Worm (Caenorhabditis elegans) whole organism, L4 larva: ENCODE data around the gene grwd-1.

Experiments
- F10B5.3 ChIP-seq: sonication (generic microtip); optimal IDR thresholded peaks from 2 replicates; lab custom pipeline; 2016; ENCODE audit warnings: mild to moderate bottlenecking, missing genetic modification characterization, missing compliant biosample characterization
- F26F4.8 ChIP-seq: fragments of 200-800 bp; sonication (Bioruptor generic); conservative IDR thresholded peaks from 2 replicates; pipeline ENCODE4 v1.3.6; 2022; ENCODE audit warnings: missing genetic modification characterization, missing compliant biosample characterization
- F44E2.7 ChIP-seq: fragments of 200-800 bp; sonication (Bioruptor generic); IDR thresholded peaks from 2 replicates; pipeline ENCODE4 v2.1.2; 2022; ENCODE audit warnings: missing genetic modification characterization, missing compliant biosample characterization
- F49E8.2 ChIP-seq: sonication (generic microtip); optimal IDR thresholded peaks from 2 replicates; lab custom pipeline; 2016; ENCODE audit warnings: missing compliant biosample characterization, mild to moderate bottlenecking, missing genetic modification characterization, borderline replicate concordance
- R02D3.7 ChIP-seq: fragments of 150-350 bp; sonication (generic microtip); optimal IDR thresholded peaks from 3 replicates; lab custom pipeline; 2014; ENCODE audit warnings: missing biosample characterization, missing genetic modification characterization
- ZK337.2 ChIP-seq: fragments of 200-800 bp; sonication (Bioruptor generic); IDR thresholded peaks from 2 replicates; pipeline ENCODE4 v1.3.6; 2022; ENCODE audit warnings: missing genetic modification reagents, missing genetic modification characterization, missing compliant biosample characterization
- ZK546.5 ChIP-seq, 2 experiments: sonication (generic microtip); optimal IDR thresholded peaks; 2 replicates each; lab custom pipeline; 2017; ENCODE audit warnings: missing biosample characterization in 2 of 2, missing genetic modification characterization in 2 of 2
- aly-2 ChIP-seq: sonication (generic microtip); optimal IDR thresholded peaks from 2 replicates; lab custom pipeline; 2018; ENCODE audit warnings: missing biosample characterization, missing genetic modification characterization
- ceh-20 ChIP-seq: fragments of 200-800 bp; sonication (Bioruptor generic); IDR thresholded peaks from 2 replicates; pipeline ENCODE4 v1.3.6; 2022; ENCODE audit warnings: missing genetic modification reagents, missing genetic modification characterization, missing compliant biosample characterization
- ceh-28 ChIP-seq: fragments of 150-350 bp; optimal IDR thresholded peaks from 2 replicates; lab custom pipeline; 2014; ENCODE audit warnings: missing biosample characterization, missing genetic modification reagents, missing genetic modification characterization
- ceh-44 ChIP-seq: fragments of 200-800 bp; sonication (Bioruptor generic); IDR thresholded peaks from 2 replicates; pipeline ENCODE4 v1.3.6; 2022; ENCODE audit warnings: missing genetic modification reagents, missing genetic modification characterization, missing compliant biosample characterization
- ctbp-1 ChIP-seq: fragments of 200-800 bp; sonication (Bioruptor generic); IDR thresholded peaks from 2 replicates; pipeline ENCODE4 v1.3.6; 2022; ENCODE audit warnings: missing genetic modification reagents, missing genetic modification characterization, missing compliant biosample characterization
- daf-12 ChIP-seq: fragments of 150-350 bp; optimal IDR thresholded peaks from 2 replicates; lab custom pipeline; 2014; ENCODE audit warnings: missing biosample characterization, missing genetic modification reagents, missing genetic modification characterization
- daf-16 ChIP-seq, 3 experiments: sonication (generic microtip); optimal IDR thresholded peaks; 2 replicates each; lab custom pipeline; 2016 to 2017; ENCODE audit warnings: missing genetic modification characterization in 3 of 3, missing genetic modification reagents in 3 of 3, mild to moderate bottlenecking in 2 of 3, missing compliant biosample characterization in 2 of 3, missing biosample characterization in 1 of 3, moderate library complexity in 1 of 3
- dmd-8 ChIP-seq: fragments of 200-800 bp; sonication (Bioruptor generic); IDR thresholded peaks from 2 replicates; pipeline ENCODE4 v1.3.6; 2022; ENCODE audit warnings: missing genetic modification characterization, missing compliant biosample characterization
- dmd-9 ChIP-seq: fragments of 200-800 bp; sonication (Bioruptor generic); IDR thresholded peaks from 2 replicates; pipeline ENCODE4 v1.3.6; 2022; ENCODE audit warnings: missing genetic modification reagents, missing genetic modification characterization, missing compliant biosample characterization
- dpl-1 ChIP-seq: fragments of 150-350 bp; optimal IDR thresholded peaks from 2 replicates; lab custom pipeline; 2014; ENCODE audit warnings: missing biosample characterization, missing genetic modification reagents, missing genetic modification characterization
- dve-1 ChIP-seq: sonication (generic microtip); optimal IDR thresholded peaks from 2 replicates; lab custom pipeline; 2017; ENCODE audit warnings: antibody characterized with exemption, mild to moderate bottlenecking, missing genetic modification characterization, missing compliant biosample characterization; ENCODE audit not compliant: insufficient read depth
- fos-1 ChIP-seq: fragments of 150-350 bp; optimal IDR thresholded peaks from 2 replicates; lab custom pipeline; 2014; ENCODE audit warnings: missing biosample characterization, missing genetic modification characterization
- gei-8 ChIP-seq: fragments of 200-800 bp; sonication (Bioruptor generic); optimal IDR thresholded peaks from 2 replicates; lab custom pipeline; 2018; ENCODE audit warnings: mild to moderate bottlenecking, missing genetic modification characterization, missing compliant biosample characterization
- hlh-30 ChIP-seq: sonication (generic microtip); optimal IDR thresholded peaks from 2 replicates; lab custom pipeline; 2017; ENCODE audit warnings: antibody characterized with exemption, mild to moderate bottlenecking, missing genetic modification characterization, missing compliant biosample characterization; ENCODE audit not compliant: insufficient read depth
- jun-1 ChIP-seq: fragments of 150-350 bp; optimal IDR thresholded peaks from 2 replicates; lab custom pipeline; 2014; ENCODE audit warnings: missing biosample characterization, missing genetic modification reagents, missing genetic modification characterization
- lim-7 ChIP-seq: fragments of 200-800 bp; sonication (Bioruptor generic); IDR thresholded peaks from 2 replicates; pipeline ENCODE4 v1.3.6; 2022; ENCODE audit warnings: missing genetic modification characterization, missing compliant biosample characterization
- lin-38 ChIP-seq: fragments of 200-800 bp; sonication (Bioruptor generic); IDR thresholded peaks from 2 replicates; pipeline ENCODE4 v1.3.6; 2022; ENCODE audit warnings: missing genetic modification reagents, missing genetic modification characterization, missing compliant biosample characterization
- lir-3 ChIP-seq: sonication (generic microtip); optimal IDR thresholded peaks from 2 replicates; lab custom pipeline; 2016; ENCODE audit warnings: mild to moderate bottlenecking, missing genetic modification characterization, missing compliant biosample characterization
- lsy-2 ChIP-seq, 2 experiments: fragments of 150-350 bp in 1 of 2; sonication (generic microtip) in 1 of 2; optimal IDR thresholded peaks; 2 replicates each; lab custom pipeline; 2014 to 2017; ENCODE audit warnings: missing biosample characterization in 2 of 2, missing genetic modification characterization in 2 of 2
- mdt-29 ChIP-seq: fragments of 200-800 bp; sonication (Bioruptor generic); IDR thresholded peaks from 2 replicates; pipeline ENCODE4 v1.3.6; 2022; ENCODE audit warnings: missing genetic modification reagents, missing genetic modification characterization, missing compliant biosample characterization
- mep-1 ChIP-seq: fragments of 150-350 bp; sonication (generic microtip); optimal IDR thresholded peaks from 3 replicates; lab custom pipeline; 2014; ENCODE audit warnings: missing biosample characterization, missing genetic modification characterization
- mes-2 ChIP-seq: sonication (generic microtip); optimal IDR thresholded peaks from 2 replicates; lab custom pipeline; 2016; ENCODE audit warnings: missing genotype, mild to moderate bottlenecking, missing genetic modification characterization, missing compliant biosample characterization; ENCODE audit not compliant: poor library complexity, severe bottlenecking
- mxl-3 ChIP-seq: fragments of 200-800 bp; sonication (Bioruptor generic); optimal IDR thresholded peaks from 2 replicates; lab custom pipeline; 2018; ENCODE audit warnings: mild to moderate bottlenecking, missing genetic modification characterization, missing compliant biosample characterization
- nhr-11 ChIP-seq: fragments of 150-350 bp; optimal IDR thresholded peaks from 2 replicates; lab custom pipeline; 2014; ENCODE audit warnings: missing biosample characterization, missing genetic modification characterization
- nhr-42 ChIP-seq: fragments of 200-800 bp; sonication (Bioruptor generic); IDR thresholded peaks from 2 replicates; pipeline ENCODE4 v1.3.6; 2022; ENCODE audit warnings: missing genetic modification characterization, missing compliant biosample characterization
- nhr-76 ChIP-seq: fragments of 150-350 bp; optimal IDR thresholded peaks from 2 replicates; lab custom pipeline; 2014; ENCODE audit warnings: missing biosample characterization, missing genetic modification characterization
- pha-4 ChIP-seq, 2 experiments: fragments of 150-350 bp in 1 of 2; fragments of 200-800 bp in 1 of 2; sonication (Bioruptor generic) in 1 of 2; IDR thresholded peaks in 1 of 2; optimal IDR thresholded peaks in 1 of 2; 2 replicates each; pipeline versions ENCODE4 v1.3.6 to Lab custom; 2014 to 2022; ENCODE audit warnings: missing genetic modification characterization in 2 of 2, missing genetic modification reagents in 2 of 2, missing biosample characterization in 1 of 2, missing compliant biosample characterization in 1 of 2
- set-16 ChIP-seq: fragments of 200-800 bp; sonication (Bioruptor generic); IDR thresholded peaks from 2 replicates; pipeline ENCODE4 v1.3.6; 2022; ENCODE audit warnings: missing genetic modification reagents, missing genetic modification characterization, missing compliant biosample characterization
- skn-1 ChIP-seq: fragments of 150-350 bp; optimal IDR thresholded peaks from 2 replicates; lab custom pipeline; 2014; ENCODE audit warnings: missing biosample characterization, missing genetic modification characterization
- snpc-1.2 ChIP-seq: fragments of 200-800 bp; sonication (Bioruptor generic); IDR thresholded peaks from 2 replicates; pipeline ENCODE4 v1.3.6; 2022; ENCODE audit warnings: missing genetic modification reagents, missing genetic modification characterization, missing compliant biosample characterization
- spr-3 ChIP-seq: fragments of 200-800 bp; sonication (Bioruptor generic); optimal IDR thresholded peaks from 2 replicates; lab custom pipeline; 2018; ENCODE audit warnings: mild to moderate bottlenecking, missing genetic modification characterization, missing compliant biosample characterization
- unc-39 ChIP-seq: sonication (generic microtip); optimal IDR thresholded peaks from 2 replicates; lab custom pipeline; 2017; ENCODE audit warnings: missing biosample characterization, missing genetic modification characterization
- vab-7 ChIP-seq: fragments of 200-800 bp; sonication (Bioruptor generic); IDR thresholded peaks from 2 replicates; pipeline ENCODE4 v1.3.6; 2022; ENCODE audit warnings: missing genetic modification reagents, missing genetic modification characterization, missing compliant biosample characterization

grwd-1 gene

DNA sequence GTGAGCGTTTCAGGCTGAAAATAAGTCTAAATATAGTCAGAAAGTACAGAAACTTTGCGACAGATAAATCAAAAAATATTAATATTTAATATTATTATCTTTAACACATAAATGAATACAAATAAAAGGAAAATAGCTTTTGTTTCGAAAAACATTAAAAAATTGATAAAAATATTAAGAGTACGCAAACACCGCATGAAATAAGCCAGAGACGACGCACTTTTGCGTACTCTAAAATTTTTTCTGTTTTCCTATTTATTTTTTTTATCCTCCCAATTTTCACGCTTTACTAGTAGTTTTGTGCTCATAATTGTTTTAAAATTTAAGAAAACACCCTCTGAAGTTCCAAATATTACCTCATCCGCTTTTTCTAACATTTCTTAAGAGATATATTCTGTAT lies at the start of gene grwd-1, which contains the start of gene rbm-42:
grwd-1 (plus strand) TSS at position 328 of the 400 bp plus-strand sequence.
rbm-42 (minus strand) TSS at position 93 of the 400 bp plus-strand sequence.
- TF ChIP-seq ZK546.5 (tag; optimal IDR thresholded peaks at IDR 0.05; lab: Kevin White, UChicago) (no peak), lsy-2 (tag; optimal IDR thresholded peaks at IDR 0.05; lab: Kevin White, UChicago) (peak in 1 of 2 experiments; percentile 62), dve-1 (tag; lab: Kevin White, UChicago) (peak; percentile 26), dpl-1 (GFP tag; lab: Kevin White, UChicago) (peak; percentile 30), lin-38 (GFP tag; lab: Robert Waterston, UW) (peak; percentile 37; the same call in 1 of the 2 replicates), spr-3 (GFP tag; lab: Kevin White, UChicago) (no peak), mep-1 (tag; lab: Kevin White, UChicago) (peak; percentile 29), mes-2 (tag; lab: Kevin White, UChicago) (peak; percentile 49), daf-16 (GFP tag; optimal IDR thresholded peaks at IDR 0.05; lab: Kevin White, UChicago) (no peak), daf-16 (tag; optimal IDR thresholded peaks at IDR 0.05; lab: Kevin White, UChicago) (peak; percentile 13), ceh-20 (GFP tag; lab: Robert Waterston, UW) (no peak), hlh-30 (tag; lab: Kevin White, UChicago) (peak; percentile 6), nhr-76 (tag; lab: Kevin White, UChicago) (no peak), jun-1 (tag; lab: Kevin White, UChicago) (no peak)

DNA sequence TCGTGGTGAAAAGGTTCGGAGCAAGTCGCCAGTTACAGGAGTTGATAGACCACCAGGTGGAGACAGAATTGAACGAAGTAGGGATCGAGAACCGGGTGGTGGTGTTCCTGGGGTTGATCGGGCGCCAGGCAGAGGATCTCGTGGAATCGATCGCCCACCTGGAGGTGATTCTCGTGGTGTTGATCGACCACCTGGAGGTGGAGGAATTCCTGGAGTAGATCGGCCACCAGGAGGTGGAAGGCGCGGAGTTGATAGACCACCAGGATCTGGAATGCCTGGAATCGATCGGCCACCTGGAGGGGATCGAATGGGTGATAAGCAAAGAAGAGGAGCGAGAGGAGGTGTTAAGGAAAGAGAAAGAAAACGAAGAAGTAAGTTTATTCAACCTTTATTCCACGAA lies 47.8 kb upstream of the grwd-1 start:
- TF ChIP-seq dmd-8 (GFP tag; lab: Robert Waterston, UW) (0 out of 2 replicates have a peak, but pooled peaks have one; percentile 45), F49E8.2 (tag; lab: Kevin White, UChicago) (no peak), aly-2 (tag; lab: Kevin White, UChicago) (no peak), pha-4 (GFP tag; IDR thresholded peaks at IDR 0.05; lab: Robert Waterston, UW) (no peak), pha-4 (tag; optimal IDR thresholded peaks at IDR 0.05; lab: Kevin White, UChicago) (no peak), ceh-44 (GFP tag; lab: Robert Waterston, UW) (no peak), gei-8 (GFP tag; lab: Kevin White, UChicago) (no peak), nhr-76 (tag; lab: Kevin White, UChicago) (no peak), vab-7 (GFP tag; lab: Robert Waterston, UW) (no peak), ZK337.2 (GFP tag; lab: Robert Waterston, UW) (no peak), unc-39 (no peak), F44E2.7 (GFP tag; lab: Robert Waterston, UW) (no peak), dmd-9 (no peak), set-16 (GFP tag; lab: Robert Waterston, UW) (peak; percentile 87), nhr-11 (tag; lab: Kevin White, UChicago) (no peak), ceh-28 (no peak), mxl-3 (GFP tag; lab: Kevin White, UChicago) (no peak)

ce11 chrIII:5106893-5107471 lies 46.3 kb upstream of the grwd-1 start, which contains the start of gene dpy-17:
TSS of gene dpy-17 (plus strand) at chrIII:5107330.
- TF ChIP-seq spr-3 (GFP tag; lab: Kevin White, UChicago) = no peak
- TF ChIP-seq lim-7 (GFP tag; lab: Robert Waterston, UW) = no peak
- no peak for TF ChIP-seq ctbp-1 (GFP tag; lab: Robert Waterston, UW)
- TF ChIP-seq daf-12 (tag; lab: Kevin White, UChicago) = no peak
- no peak for TF ChIP-seq F10B5.3 (tag; lab: Kevin White, UChicago)
- no peak for TF ChIP-seq F44E2.7 (GFP tag; lab: Robert Waterston, UW)
- TF ChIP-seq lsy-2 (tag; optimal IDR thresholded peaks at IDR 0.05; lab: Kevin White, UChicago) = no peak
- no peak for TF ChIP-seq lir-3 (tag; lab: Kevin White, UChicago)
- TF ChIP-seq nhr-42 (GFP tag; lab: Robert Waterston, UW) = no peak
- TF ChIP-seq ZK546.5 (tag; optimal IDR thresholded peaks at IDR 0.05; lab: Kevin White, UChicago) = no peak
- TF ChIP-seq skn-1 (tag; lab: Kevin White, UChicago) = no peak
- no peak for TF ChIP-seq R02D3.7 (tag; lab: Kevin White, UChicago)
- TF ChIP-seq vab-7 (GFP tag; lab: Robert Waterston, UW) = no peak
- TF ChIP-seq F26F4.8 (GFP tag; lab: Robert Waterston, UW) = no peak
- TF ChIP-seq mdt-29 (GFP tag; lab: Robert Waterston, UW) = no peak
- no peak for TF ChIP-seq snpc-1.2
- no peak for TF ChIP-seq mep-1 (tag; lab: Kevin White, UChicago)
- no peak for TF ChIP-seq fos-1 (tag; lab: Kevin White, UChicago)
- no peak for TF ChIP-seq lin-38 (GFP tag; lab: Robert Waterston, UW)
- no peak for TF ChIP-seq ZK337.2 (GFP tag; lab: Robert Waterston, UW)
